Fruit fly (Drosophila melanogaster): ENCODE data around the gene CG5402.

Gene CG5402

DNA sequence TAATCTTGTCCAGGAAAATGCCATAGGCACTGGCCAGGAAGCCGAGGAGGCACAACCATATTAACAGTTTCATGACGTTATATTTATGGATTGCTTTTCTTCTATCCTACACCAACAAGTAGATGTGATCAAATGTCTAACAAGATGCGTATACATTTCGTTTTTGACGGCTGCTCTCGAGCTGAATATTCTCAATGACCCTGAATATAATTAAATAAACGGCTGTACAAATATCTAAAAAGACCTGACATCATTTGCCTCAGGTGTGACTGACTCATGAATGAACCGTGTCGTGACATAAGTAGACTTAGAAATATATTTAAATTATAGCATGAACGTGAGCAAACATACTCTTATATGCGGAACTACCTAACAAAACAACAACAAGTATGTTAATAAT, at the start of gene CG5402:
Gene CG5402, minus strand, starts transcription at position 101 of the 400 bp plus-strand sequence.
- TF ChIP-seq Myc (optimal IDR thresholded peaks at IDR 0.05) (no peak), jim (GFP tag; optimal IDR thresholded peaks at IDR 0.05) (no peak), brk (GFP tag; optimal IDR thresholded peaks at IDR 0.05) (no peak), Sp1 (GFP tag; optimal IDR thresholded peaks at IDR 0.05) (no peak), OdsH (GFP tag; optimal IDR thresholded peaks at IDR 0.05) (no peak), dsf (GFP tag; optimal IDR thresholded peaks at IDR 0.05; ENCODE audit: borderline replicate concordance) (no peak), Hr83 (GFP tag; optimal IDR thresholded peaks at IDR 0.05; ENCODE audit: poor library complexity, severe bottlenecking) (no peak), h (GFP tag; optimal IDR thresholded peaks at IDR 0.05) (no peak), Jra (GFP tag; optimal IDR thresholded peaks at IDR 0.05) (no peak), sage (GFP tag; optimal IDR thresholded peaks at IDR 0.05) (no peak), woc (GFP tag; optimal IDR thresholded peaks at IDR 0.05) (no peak), usp (GFP tag; optimal IDR thresholded peaks at IDR 0.05) (no peak), N (GFP tag; optimal IDR thresholded peaks at IDR 0.05) (no peak)

DNA sequence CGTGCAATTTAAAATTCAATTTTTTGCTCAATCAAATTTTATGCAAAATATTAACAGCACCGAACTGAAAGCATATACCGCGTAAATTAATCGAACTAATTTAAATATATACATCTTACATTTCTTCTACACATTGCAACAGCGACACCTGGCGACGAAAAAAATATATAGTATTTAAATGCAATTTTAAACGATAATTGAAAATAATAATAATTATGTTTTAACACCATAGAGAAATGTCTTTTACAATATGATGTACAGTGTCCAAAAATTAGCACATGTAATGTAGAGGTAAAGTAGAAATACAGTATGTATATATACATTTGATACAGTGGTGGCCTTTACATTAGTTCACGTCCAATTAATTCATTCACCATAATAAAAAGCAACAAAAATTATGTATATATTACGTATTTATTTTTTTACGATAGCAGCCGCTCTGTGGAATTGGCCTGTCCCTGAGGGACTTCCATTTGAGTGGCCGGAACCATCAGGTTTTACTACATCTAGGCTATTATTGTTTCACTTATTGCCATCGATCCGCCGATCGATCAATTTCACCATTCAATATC, 44.7 kb upstream of the CG5402 start:
- TF ChIP-seq Myc (optimal IDR thresholded peaks at IDR 0.05) (peak; percentile 28), CrebA (GFP tag; optimal IDR thresholded peaks at IDR 0.05; ENCODE audit: borderline replicate concordance) (no peak), pan (optimal IDR thresholded peaks at IDR 0.05) (no peak), Abd-B (GFP tag; optimal IDR thresholded peaks at IDR 0.05) (no peak), jim (GFP tag; optimal IDR thresholded peaks at IDR 0.05) (no peak)

DNA sequence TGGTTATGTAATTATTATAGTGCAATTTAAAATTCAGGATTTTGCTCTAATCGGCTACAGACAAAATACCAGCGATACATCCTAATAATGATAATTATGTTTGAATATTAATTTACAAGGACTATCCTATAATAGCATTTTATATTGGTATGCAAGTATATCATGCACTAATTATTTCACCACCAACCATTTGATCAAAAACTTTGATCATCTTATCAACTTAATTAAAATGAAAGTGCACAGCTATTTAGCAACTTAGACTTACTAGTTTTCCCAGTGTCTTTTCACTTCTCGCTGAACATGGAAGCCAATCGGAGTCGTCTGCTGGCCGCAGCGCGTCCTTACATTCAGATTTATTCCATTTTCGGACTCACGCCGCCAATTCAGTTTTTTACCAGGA, 43.0 kb upstream of the CG5402 start, which contains the start of gene Gr98d:
Gene Gr98d, plus strand, starts transcription at position 301 of the 400 bp plus-strand sequence.
- TF ChIP-seq woc (GFP tag; optimal IDR thresholded peaks at IDR 0.05) (no peak), foxo (GFP tag; optimal IDR thresholded peaks at IDR 0.05) (no peak), pan (optimal IDR thresholded peaks at IDR 0.05) (no peak), brk (GFP tag; optimal IDR thresholded peaks at IDR 0.05) (no peak), Hr78 (GFP tag; optimal IDR thresholded peaks at IDR 0.05) (no peak), Jra (GFP tag; optimal IDR thresholded peaks at IDR 0.05) (no peak), Vsx2 (GFP tag; optimal IDR thresholded peaks at IDR 0.05; ENCODE audit: partially characterized antibody) (no peak)

DNA sequence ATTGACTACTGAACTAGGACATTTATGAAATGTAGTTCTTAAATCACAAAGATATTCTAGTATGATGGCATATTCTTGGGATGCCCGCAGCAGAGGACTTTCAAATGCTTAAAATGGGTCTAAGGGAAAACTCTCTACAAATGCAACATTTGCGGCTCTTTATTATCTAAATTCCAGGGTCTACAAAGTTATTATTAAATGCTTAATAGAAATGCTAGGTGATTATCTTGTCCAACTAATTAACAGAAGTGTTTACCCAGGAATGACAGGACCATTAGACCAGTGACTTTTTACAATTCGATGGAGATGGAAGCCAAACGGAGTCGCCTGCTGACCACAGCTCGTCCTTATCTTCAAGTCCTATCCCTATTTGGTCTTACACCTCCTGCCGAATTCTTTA, 41.4 kb upstream of the CG5402 start, which contains the start of gene Gr98c:
Gene Gr98c, plus strand, starts transcription at position 301 of the 400 bp plus-strand sequence.
- TF ChIP-seq Mio (GFP tag; optimal IDR thresholded peaks at IDR 0.05) (no peak), Dif (GFP tag; optimal IDR thresholded peaks at IDR 0.05; ENCODE audit: partially characterized antibody) (no peak), CG32264 (GFP tag; optimal IDR thresholded peaks at IDR 0.05) (no peak), br (GFP tag; optimal IDR thresholded peaks at IDR 0.05) (no peak), brk (GFP tag; optimal IDR thresholded peaks at IDR 0.05) (no peak), CG9705 (GFP tag; optimal IDR thresholded peaks at IDR 0.05) (no peak), Dfd (GFP tag; optimal IDR thresholded peaks at IDR 0.05) (no peak), jim (GFP tag; optimal IDR thresholded peaks at IDR 0.05) (no peak), woc (GFP tag; optimal IDR thresholded peaks at IDR 0.05) (no peak)

DNA sequence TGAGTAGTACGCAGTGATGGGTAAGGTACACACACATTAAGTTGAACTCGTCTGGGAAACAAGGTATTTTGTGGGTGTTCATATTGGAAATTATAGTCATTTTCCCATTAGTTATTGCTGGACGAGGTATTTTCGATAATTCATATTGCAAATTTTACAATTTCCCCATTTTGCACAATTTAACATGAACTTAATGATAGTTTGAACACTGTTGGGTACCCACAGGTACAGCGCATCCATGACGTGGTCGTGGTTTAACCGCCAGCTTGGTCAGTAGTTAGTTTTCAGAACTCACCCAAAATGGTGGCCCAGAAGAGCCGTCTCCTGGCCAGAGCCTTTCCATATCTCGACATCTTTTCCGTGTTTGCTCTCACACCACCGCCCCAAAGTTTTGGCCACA, 39.4 kb upstream of the CG5402 start, which contains the start of gene Gr98b:
Gene Gr98b, plus strand, starts transcription at position 301 of the 400 bp plus-strand sequence.
- no peak for TF ChIP-seq CG9705 (GFP tag; optimal IDR thresholded peaks at IDR 0.05)
- no peak for TF ChIP-seq tai (GFP tag; optimal IDR thresholded peaks at IDR 0.05)
- TF ChIP-seq woc (GFP tag; optimal IDR thresholded peaks at IDR 0.05), result no peak
- TF ChIP-seq psq (GFP tag; optimal IDR thresholded peaks at IDR 0.05), result no peak
- TF ChIP-seq Jra (GFP tag; optimal IDR thresholded peaks at IDR 0.05), result no peak

DNA sequence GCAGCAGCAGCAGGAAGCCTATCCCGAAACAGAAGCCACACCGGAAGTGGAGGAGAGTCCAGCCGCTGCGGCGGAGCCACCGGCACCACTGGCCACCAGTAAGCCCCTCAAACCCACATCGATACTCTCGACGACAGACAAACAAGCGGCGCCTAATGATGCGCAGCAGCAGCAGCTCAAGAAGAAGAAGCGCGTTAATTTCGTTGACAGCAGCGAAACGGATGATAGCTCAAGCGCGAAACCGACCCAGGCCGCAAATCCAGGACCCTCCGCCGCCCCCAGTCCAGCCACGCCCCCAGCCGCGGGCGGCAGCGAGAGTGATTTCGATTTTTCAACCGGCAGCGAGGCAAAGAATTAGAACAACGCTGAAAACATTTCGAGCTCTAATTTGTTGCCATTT, 30.5 kb upstream of the CG5402 start:
- TF ChIP-seq Dfd (GFP tag; optimal IDR thresholded peaks at IDR 0.05) (peak; percentile 93), usp (GFP tag; optimal IDR thresholded peaks at IDR 0.05) (no peak)

DNA sequence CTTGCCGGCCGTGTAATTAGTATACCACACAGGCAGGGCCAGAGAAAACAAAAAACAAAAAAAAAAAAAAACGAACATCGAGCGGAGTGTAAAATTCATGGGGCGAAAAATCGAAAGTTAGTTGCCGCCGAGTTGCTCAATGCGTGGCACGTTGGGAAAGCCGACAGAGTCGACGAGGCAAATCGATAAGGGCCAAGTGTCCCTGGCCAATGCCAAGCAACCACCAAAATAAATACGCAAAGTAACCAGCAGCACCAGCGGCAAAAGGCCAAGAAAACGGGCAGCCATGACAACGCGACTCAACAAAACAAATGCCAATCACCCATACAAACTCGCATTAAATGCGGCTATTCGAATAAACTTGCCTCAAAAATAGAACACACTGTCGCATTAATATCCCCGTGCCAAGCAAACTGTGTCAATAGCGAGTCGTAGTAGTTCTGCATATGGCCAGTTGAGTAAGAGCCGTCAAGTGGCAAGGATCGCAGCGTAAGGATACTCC, 17.7 kb upstream of the CG5402 start, which contains the start of gene CG12885:
Gene CG12885, plus strand, starts transcription at position 452 of the 502 bp plus-strand sequence.
- TF ChIP-seq CG9705 (GFP tag; optimal IDR thresholded peaks at IDR 0.05) (no peak), sv (GFP tag; optimal IDR thresholded peaks at IDR 0.05) (no peak), brk (GFP tag; optimal IDR thresholded peaks at IDR 0.05) (no peak), Rel (GFP tag; optimal IDR thresholded peaks at IDR 0.05) (no peak), Rel (tag; optimal IDR thresholded peaks at IDR 0.05) (no peak), Mio (GFP tag; optimal IDR thresholded peaks at IDR 0.05) (no peak), Jra (GFP tag; optimal IDR thresholded peaks at IDR 0.05) (no peak), OdsH (GFP tag; optimal IDR thresholded peaks at IDR 0.05) (no peak), lola (GFP tag; optimal IDR thresholded peaks at IDR 0.05) (no peak), Myc (optimal IDR thresholded peaks at IDR 0.05) (no peak), foxo (GFP tag; optimal IDR thresholded peaks at IDR 0.05) (no peak), rgr (GFP tag; optimal IDR thresholded peaks at IDR 0.05) (no peak), CrebA (GFP tag; optimal IDR thresholded peaks at IDR 0.05; ENCODE audit: borderline replicate concordance) (no peak), dmrt93B (GFP tag; optimal IDR thresholded peaks at IDR 0.05) (no peak), Vsx2 (GFP tag; optimal IDR thresholded peaks at IDR 0.05; ENCODE audit: partially characterized antibody) (no peak), Hnf4 (GFP tag; optimal IDR thresholded peaks at IDR 0.05) (no peak)
